Worm (Caenorhabditis elegans) whole organism, L2 larva: ENCODE measurements around the gene hsp-4.

Experiments used
- C34F6.9 ChIP-seq: fragments of 150-350 bp; optimal IDR thresholded peaks from 2 replicates; lab custom pipeline; 2014; ENCODE audit warnings: missing biosample characterization, missing genetic modification characterization
- F13H6.1 ChIP-seq: sonication (generic microtip); optimal IDR thresholded peaks from 2 replicates; lab custom pipeline; 2016; ENCODE audit warnings: missing genetic modification characterization, missing compliant biosample characterization
- Y55F3AM.14 ChIP-seq: fragments of 200-800 bp; sonication (Bioruptor generic); optimal IDR thresholded peaks from 2 replicates; lab custom pipeline; 2018; ENCODE audit warnings: mild to moderate bottlenecking, missing genetic modification characterization, missing compliant biosample characterization
- alr-1 ChIP-seq: fragments of 150-350 bp; optimal IDR thresholded peaks from 2 replicates; lab custom pipeline; 2014; ENCODE audit warnings: missing biosample characterization, missing genetic modification characterization
- aly-2 ChIP-seq: fragments of 150-350 bp; optimal IDR thresholded peaks from 2 replicates; lab custom pipeline; 2014; ENCODE audit warnings: missing biosample characterization, missing genetic modification characterization
- ama-1 ChIP-seq: fragments of 150-350 bp; optimal IDR thresholded peaks from 2 replicates; lab custom pipeline; 2018; ENCODE audit warnings: inconsistent platforms
- blmp-1 ChIP-seq: sonication (generic microtip); optimal IDR thresholded peaks from 2 replicates; lab custom pipeline; 2017; ENCODE audit warnings: missing genetic modification characterization, mild to moderate bottlenecking, missing compliant biosample characterization, antibody characterized with exemption, moderate library complexity; ENCODE audit not compliant: insufficient read depth
- ceh-82 ChIP-seq: fragments of 150-350 bp; optimal IDR thresholded peaks from 2 replicates; lab custom pipeline; 2014; ENCODE audit warnings: missing biosample characterization, missing genetic modification characterization
- crh-2 ChIP-seq: sonication (generic microtip); optimal IDR thresholded peaks from 2 replicates; lab custom pipeline; 2017; ENCODE audit warnings: missing biosample characterization, missing genetic modification characterization
- dmd-4 ChIP-seq: sonication (generic microtip); optimal IDR thresholded peaks from 2 replicates; lab custom pipeline; 2017; ENCODE audit warnings: missing biosample characterization, missing genetic modification characterization
- elt-3 ChIP-seq: sonication (generic microtip); optimal IDR thresholded peaks from 2 replicates; lab custom pipeline; 2017; ENCODE audit warnings: missing biosample characterization, missing genetic modification characterization
- fos-1 ChIP-seq: fragments of 150-350 bp; optimal IDR thresholded peaks from 2 replicates; lab custom pipeline; 2014; ENCODE audit warnings: missing biosample characterization, missing genetic modification characterization
- gmeb-1 ChIP-seq: fragments of 150-350 bp; optimal IDR thresholded peaks from 2 replicates; lab custom pipeline; 2014; ENCODE audit warnings: missing biosample characterization, missing genetic modification characterization
- lin-11 ChIP-seq: fragments of 150-350 bp; sonication (generic microtip); optimal IDR thresholded peaks from 2 replicates; lab custom pipeline; 2014; ENCODE audit warnings: missing biosample characterization, missing genetic modification characterization, inconsistent platforms, mixed read lengths
- lin-13 ChIP-seq: fragments of 150-350 bp; optimal IDR thresholded peaks from 2 replicates; lab custom pipeline; 2014; ENCODE audit warnings: missing biosample characterization, missing genetic modification reagents, missing genetic modification characterization
- lin-39 ChIP-seq: fragments of 150-350 bp; optimal IDR thresholded peaks from 2 replicates; lab custom pipeline; 2014; ENCODE audit warnings: missing biosample characterization, missing genetic modification reagents, missing genetic modification characterization
- lsy-2 ChIP-seq, 2 experiments: fragments of 150-350 bp in 1 of 2; sonication (generic microtip) in 1 of 2; optimal IDR thresholded peaks; 2 replicates each; lab custom pipeline; 2014 to 2017; ENCODE audit warnings: missing biosample characterization in 2 of 2, missing genetic modification characterization in 2 of 2
- mab-5 ChIP-seq: fragments of 150-350 bp; optimal IDR thresholded peaks from 2 replicates; lab custom pipeline; 2014; ENCODE audit warnings: missing biosample characterization, missing genetic modification characterization
- mbf-1 ChIP-seq: sonication (generic microtip); optimal IDR thresholded peaks from 2 replicates; lab custom pipeline; 2017; ENCODE audit warnings: missing biosample characterization, missing genetic modification characterization
- mdl-1 ChIP-seq, 2 experiments: fragments of 150-350 bp in 1 of 2; sonication (generic microtip) in 1 of 2; optimal IDR thresholded peaks; 2 replicates each; lab custom pipeline; 2017; ENCODE audit warnings: missing biosample characterization in 2 of 2, missing genetic modification characterization in 2 of 2
- nhr-10 ChIP-seq: sonication (generic microtip); optimal IDR thresholded peaks from 2 replicates; lab custom pipeline; 2017; ENCODE audit warnings: missing biosample characterization, missing genetic modification characterization
- nhr-12 ChIP-seq: fragments of 150-350 bp; optimal IDR thresholded peaks from 2 replicates; lab custom pipeline; 2014; ENCODE audit warnings: missing biosample characterization, missing genetic modification characterization
- nhr-129 ChIP-seq: fragments of 150-350 bp; optimal IDR thresholded peaks from 2 replicates; lab custom pipeline; 2014; ENCODE audit warnings: missing biosample characterization, missing genetic modification characterization
- nhr-237 ChIP-seq: fragments of 150-350 bp; optimal IDR thresholded peaks from 2 replicates; lab custom pipeline; 2014; ENCODE audit warnings: missing biosample characterization, missing genetic modification characterization
- nhr-25 ChIP-seq: fragments of 150-350 bp; sonication (generic microtip); optimal IDR thresholded peaks from 3 replicates; lab custom pipeline; 2014; ENCODE audit warnings: missing biosample characterization, missing genetic modification characterization
- nhr-6 ChIP-seq: fragments of 150-350 bp; optimal IDR thresholded peaks from 2 replicates; lab custom pipeline; 2014; ENCODE audit warnings: missing biosample characterization, missing genetic modification characterization
- nhr-77 ChIP-seq: fragments of 150-350 bp; optimal IDR thresholded peaks from 2 replicates; lab custom pipeline; 2014; ENCODE audit warnings: missing biosample characterization, missing genetic modification characterization
- peb-1 ChIP-seq: fragments of 150-350 bp; optimal IDR thresholded peaks from 2 replicates; lab custom pipeline; 2014; ENCODE audit warnings: missing biosample characterization, missing genetic modification characterization
- sem-4 ChIP-seq: fragments of 150-350 bp; optimal IDR thresholded peaks from 2 replicates; lab custom pipeline; 2014; ENCODE audit warnings: missing biosample characterization, missing genetic modification reagents, missing genetic modification characterization
- skn-1 ChIP-seq: sonication (generic microtip); optimal IDR thresholded peaks from 2 replicates; lab custom pipeline; 2017; ENCODE audit warnings: missing biosample characterization, missing genetic modification characterization
- sma-9 ChIP-seq, 2 experiments: fragments of 150-350 bp in 1 of 2; sonication (generic microtip) in 1 of 2; optimal IDR thresholded peaks; 2 replicates each; lab custom pipeline; 2014 to 2016; ENCODE audit warnings: missing genetic modification characterization in 2 of 2, mild to moderate bottlenecking in 1 of 2, missing biosample characterization in 1 of 2, missing compliant biosample characterization in 1 of 2, missing genetic modification reagents in 1 of 2, moderate library complexity in 1 of 2
- unc-39 ChIP-seq: fragments of 150-350 bp; optimal IDR thresholded peaks from 2 replicates; lab custom pipeline; 2014; ENCODE audit warnings: missing biosample characterization, missing genetic modification characterization
- unc-55 ChIP-seq: fragments of 150-350 bp; sonication (generic microtip); optimal IDR thresholded peaks from 3 replicates; lab custom pipeline; 2014; ENCODE audit warnings: missing biosample characterization, missing genetic modification reagents, missing genetic modification characterization
- zag-1 ChIP-seq: fragments of 150-350 bp; optimal IDR thresholded peaks from 2 replicates; lab custom pipeline; 2014; ENCODE audit warnings: missing biosample characterization, missing genetic modification characterization
- ztf-1 ChIP-seq: fragments of 200-800 bp; sonication (Bioruptor generic); conservative IDR thresholded peaks from 2 replicates; pipeline ENCODE4 v1.3.6; 2022; ENCODE audit warnings: missing genetic modification characterization, missing compliant biosample characterization
- ztf-4 ChIP-seq: fragments of 150-350 bp; optimal IDR thresholded peaks from 2 replicates; lab custom pipeline; 2014; ENCODE audit warnings: missing biosample characterization, missing genetic modification characterization

The hsp-4 gene

ce11 chrII:7337469-7337893 is 15.0 kb downstream of the hsp-4 start (continued):
- no peak for TF ChIP-seq mbf-1 (tag; lab: Kevin White, UChicago)
- TF ChIP-seq nhr-6 (tag; lab: Kevin White, UChicago): peak; percentile 40
- no peak for TF ChIP-seq ama-1 (lab: Kevin White, UChicago)
- peak; percentile 95 for TF ChIP-seq nhr-25 (tag; lab: Kevin White, UChicago)
- peak in 1 of 2 experiments; percentile 72 for TF ChIP-seq lsy-2 (tag; optimal IDR thresholded peaks at IDR 0.05; lab: Kevin White, UChicago)
- peak; percentile 79 for TF ChIP-seq nhr-129 (tag; lab: Kevin White, UChicago)
- no peak for TF ChIP-seq peb-1
- TF ChIP-seq aly-2 (tag; lab: Kevin White, UChicago): no peak
- TF ChIP-seq nhr-10 (tag; lab: Kevin White, UChicago): no peak
- TF ChIP-seq dmd-4 (tag; lab: Kevin White, UChicago): no peak
- TF ChIP-seq gmeb-1 (tag; lab: Kevin White, UChicago): peak; percentile 59
- TF ChIP-seq nhr-12 (tag; lab: Kevin White, UChicago): peak; percentile 15

- TF ChIP-seq lin-39 (tag; lab: Kevin White, UChicago) (no peak), unc-39 (tag; lab: Kevin White, UChicago) (no peak), unc-55 (no peak), ztf-1 (GFP tag; lab: Robert Waterston, UW) (no peak), dmd-4 (tag; lab: Kevin White, UChicago) (no peak)
Observed at ce11 chrII:7331224-7331623, 21.2 kb downstream of the hsp-4 start, which contains the start of gene npax-1. Gene npax-1 (minus strand): TSS chrII:7331324.

- TF ChIP-seq lsy-2 (tag; optimal IDR thresholded peaks at IDR 0.05; lab: Kevin White, UChicago) (peak in 1 of 2 experiments; percentile 65), lin-39 (tag; lab: Kevin White, UChicago) (no peak), nhr-129 (tag; lab: Kevin White, UChicago) (peak; percentile 79), nhr-77 (tag; lab: Kevin White, UChicago) (no peak), nhr-25 (tag; lab: Kevin White, UChicago) (no peak), unc-55 (peak; percentile 64), lin-11 (tag; lab: Kevin White, UChicago) (peak; percentile 43), crh-2 (peak; percentile 39), alr-1 (tag; lab: Kevin White, UChicago) (no peak), ztf-4 (tag; lab: Kevin White, UChicago) (peak; percentile 12), ceh-82 (tag; lab: Kevin White, UChicago) (no peak), elt-3 (tag; lab: Kevin White, UChicago) (no peak), C34F6.9 (tag; lab: Kevin White, UChicago) (peak; percentile 76), nhr-6 (tag; lab: Kevin White, UChicago) (no peak), F13H6.1 (peak; percentile 75), sem-4 (tag; lab: Kevin White, UChicago) (peak; percentile 52), mdl-1 (tag; optimal IDR thresholded peaks at IDR 0.05; lab: Kevin White, UChicago) (peak; percentile 48 to 53), sma-9 (GFP tag; optimal IDR thresholded peaks at IDR 0.05; lab: Kevin White, UChicago) (peak; percentile 62), sma-9 (tag; optimal IDR thresholded peaks at IDR 0.05; lab: Kevin White, UChicago) (no peak), mab-5 (tag; lab: Kevin White, UChicago) (peak; percentile 48), nhr-10 (tag; lab: Kevin White, UChicago) (no peak), lin-13 (GFP tag; lab: Kevin White, UChicago) (no peak), Y55F3AM.14 (GFP tag; lab: Kevin White, UChicago) (peak; percentile 51), zag-1 (peak; percentile 71), blmp-1 (no peak)
Observed at ce11 chrII:7326997-7327396, 25.4 kb downstream of the hsp-4 start.

ce11 chrII:7326199-7326598 is 26.2 kb downstream of the hsp-4 start:
- TF ChIP-seq ztf-1 (GFP tag; lab: Robert Waterston, UW) (no peak), crh-2 (no peak), dmd-4 (tag; lab: Kevin White, UChicago) (no peak), sma-9 (GFP tag; optimal IDR thresholded peaks at IDR 0.05; lab: Kevin White, UChicago) (no peak), sma-9 (tag; optimal IDR thresholded peaks at IDR 0.05; lab: Kevin White, UChicago) (no peak), gmeb-1 (tag; lab: Kevin White, UChicago) (no peak), nhr-237 (no peak), skn-1 (tag; lab: Kevin White, UChicago) (no peak), mbf-1 (tag; lab: Kevin White, UChicago) (no peak), fos-1 (tag; lab: Kevin White, UChicago) (no peak), nhr-77 (tag; lab: Kevin White, UChicago) (no peak), blmp-1 (no peak)
